Fruit fly (Drosophila melanogaster): ENCODE results near the gene srw.

Gene srw

DNA sequence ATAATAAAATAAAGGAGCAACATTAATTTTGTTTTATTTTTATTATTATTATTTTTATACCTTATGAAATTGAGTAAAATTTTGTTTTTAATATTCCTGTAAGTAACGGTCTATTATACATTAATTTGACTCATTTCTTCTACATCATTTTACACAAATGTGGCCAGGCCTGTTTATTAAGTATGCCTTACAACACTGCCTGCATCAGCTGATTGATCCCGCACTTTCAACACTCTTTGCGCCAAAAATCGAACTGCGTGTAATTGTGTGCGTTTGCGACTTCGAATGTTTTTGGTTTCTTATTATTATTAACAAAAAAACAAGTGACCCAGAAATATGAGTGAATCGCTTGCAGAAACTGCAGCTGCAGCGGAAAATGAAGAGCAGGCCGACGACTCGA is 30.0 kb upstream of the srw start, which contains the start of gene Claspin:
Gene Claspin (plus strand): TSS at position 185 of the 400 bp plus-strand sequence.
- TF ChIP-seq Hr83 (GFP tag; optimal IDR thresholded peaks at IDR 0.05; ENCODE audit: poor library complexity, severe bottlenecking) (peak; percentile 89), N (GFP tag; optimal IDR thresholded peaks at IDR 0.05) (no peak), sv (GFP tag; optimal IDR thresholded peaks at IDR 0.05) (peak; percentile 29), Dif (GFP tag; optimal IDR thresholded peaks at IDR 0.05; ENCODE audit: partially characterized antibody) (no peak), tai (GFP tag; optimal IDR thresholded peaks at IDR 0.05) (peak; percentile 57), Myc (optimal IDR thresholded peaks at IDR 0.05) (no peak), Sp1 (GFP tag; optimal IDR thresholded peaks at IDR 0.05) (no peak), psq (GFP tag; optimal IDR thresholded peaks at IDR 0.05) (peak; percentile 25), Abd-B (GFP tag; optimal IDR thresholded peaks at IDR 0.05) (no peak), Mio (GFP tag; optimal IDR thresholded peaks at IDR 0.05) (no peak), ey (GFP tag; optimal IDR thresholded peaks at IDR 0.05) (peak; percentile 33), dsf (GFP tag; optimal IDR thresholded peaks at IDR 0.05; ENCODE audit: borderline replicate concordance) (peak; percentile 64), GATAd (GFP tag; optimal IDR thresholded peaks at IDR 0.05) (no peak), br (GFP tag; optimal IDR thresholded peaks at IDR 0.05) (no peak), dl (GFP tag; optimal IDR thresholded peaks at IDR 0.05; ENCODE audit: insufficient read depth in 1 of 2, partially characterized antibody in 2 of 2) (no peak), CG9705 (GFP tag; optimal IDR thresholded peaks at IDR 0.05) (no peak), Rel (GFP tag; optimal IDR thresholded peaks at IDR 0.05) (no peak), Rel (tag; optimal IDR thresholded peaks at IDR 0.05) (no peak), rgr (GFP tag; optimal IDR thresholded peaks at IDR 0.05) (peak; percentile 72), Hr78 (GFP tag; optimal IDR thresholded peaks at IDR 0.05) (no peak), Vsx2 (GFP tag; optimal IDR thresholded peaks at IDR 0.05; ENCODE audit: partially characterized antibody) (no peak), foxo (GFP tag; optimal IDR thresholded peaks at IDR 0.05) (no peak), sage (GFP tag; optimal IDR thresholded peaks at IDR 0.05) (no peak), HLH106 (tag; optimal IDR thresholded peaks at IDR 0.05) (peak; percentile 16), lola (GFP tag; optimal IDR thresholded peaks at IDR 0.05) (no peak), usp (GFP tag; optimal IDR thresholded peaks at IDR 0.05) (no peak), woc (GFP tag; optimal IDR thresholded peaks at IDR 0.05) (no peak), brk (GFP tag; optimal IDR thresholded peaks at IDR 0.05) (no peak), CG32264 (GFP tag; optimal IDR thresholded peaks at IDR 0.05) (no peak), jim (GFP tag; optimal IDR thresholded peaks at IDR 0.05) (no peak), h (GFP tag; optimal IDR thresholded peaks at IDR 0.05) (no peak), dmrt93B (GFP tag; optimal IDR thresholded peaks at IDR 0.05) (no peak), pan (optimal IDR thresholded peaks at IDR 0.05) (no peak), fru (GFP tag; optimal IDR thresholded peaks at IDR 0.05) (peak; percentile 50), Jra (GFP tag; optimal IDR thresholded peaks at IDR 0.05) (peak; percentile 18), Hnf4 (GFP tag; optimal IDR thresholded peaks at IDR 0.05) (peak; percentile 75), Dfd (GFP tag; optimal IDR thresholded peaks at IDR 0.05) (no peak), CrebA (GFP tag; optimal IDR thresholded peaks at IDR 0.05; ENCODE audit: borderline replicate concordance) (no peak), OdsH (GFP tag; optimal IDR thresholded peaks at IDR 0.05) (peak; percentile 42)

DNA sequence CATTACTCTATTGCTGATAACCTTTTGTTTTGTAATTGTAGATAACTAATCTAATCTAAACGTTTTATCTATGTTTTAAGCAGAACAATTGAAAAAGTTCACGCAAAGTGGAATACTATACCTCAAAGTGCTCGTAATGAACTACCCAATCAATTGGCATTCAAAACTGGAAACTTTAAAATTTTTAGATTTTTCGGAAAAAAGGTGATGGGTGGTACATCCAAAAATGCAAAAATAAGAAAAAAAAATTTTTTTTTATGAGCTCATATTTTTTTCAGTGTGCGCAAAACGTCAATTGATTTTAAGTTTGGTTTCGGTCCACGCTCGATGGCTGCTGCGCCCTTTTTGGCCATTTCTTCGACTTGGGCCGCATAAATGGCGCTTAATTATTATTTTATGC is 27.3 kb upstream of the srw start:
- no peak for TF ChIP-seq psq (GFP tag; optimal IDR thresholded peaks at IDR 0.05)

DNA sequence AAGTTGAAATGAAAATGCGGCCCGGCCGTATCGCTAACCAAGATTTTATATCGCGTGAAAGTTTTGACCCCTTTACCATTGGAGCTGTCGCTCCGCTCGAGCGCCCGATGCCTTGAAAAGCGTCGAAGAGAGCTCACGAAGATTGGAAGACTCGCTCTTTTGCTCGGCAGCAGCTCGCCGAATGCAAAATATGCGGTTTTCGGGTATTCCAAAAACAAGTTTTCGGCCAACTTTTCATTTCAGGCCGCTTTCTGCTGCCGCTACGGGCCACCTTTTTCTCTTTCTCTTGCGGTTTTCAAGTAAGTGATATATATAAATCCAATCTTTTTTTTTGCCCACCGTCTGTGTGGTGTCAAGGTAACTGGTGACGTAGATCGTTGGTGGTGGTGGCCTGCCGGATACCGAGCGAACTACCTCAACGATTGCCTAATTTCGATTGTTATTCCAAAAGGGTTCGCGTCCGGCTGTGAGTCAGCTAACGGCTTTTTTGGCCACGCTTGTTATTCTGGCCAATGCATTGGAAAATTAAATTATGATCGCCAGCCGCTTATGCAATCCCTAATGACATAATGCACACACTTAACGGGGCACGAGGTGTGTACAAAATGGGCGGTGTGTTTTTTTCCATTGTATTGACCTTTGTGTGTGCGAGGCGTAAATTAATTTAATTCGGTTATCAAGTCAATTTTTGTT is 24.6 kb upstream of the srw start, which contains the start of gene dyl:
Gene dyl (minus strand): TSS at position 28 of the 693 bp plus-strand sequence.
- TF ChIP-seq usp (GFP tag; optimal IDR thresholded peaks at IDR 0.05) (no peak), sage (GFP tag; optimal IDR thresholded peaks at IDR 0.05) (no peak), Rel (GFP tag; optimal IDR thresholded peaks at IDR 0.05) (no peak), Rel (tag; optimal IDR thresholded peaks at IDR 0.05) (no peak), tai (GFP tag; optimal IDR thresholded peaks at IDR 0.05) (no peak), dsf (GFP tag; optimal IDR thresholded peaks at IDR 0.05; ENCODE audit: borderline replicate concordance) (no peak), Jra (GFP tag; optimal IDR thresholded peaks at IDR 0.05) (no peak), Dif (GFP tag; optimal IDR thresholded peaks at IDR 0.05; ENCODE audit: partially characterized antibody) (no peak), dl (GFP tag; optimal IDR thresholded peaks at IDR 0.05; ENCODE audit: insufficient read depth in 1 of 2, partially characterized antibody in 2 of 2) (no peak), CG9705 (GFP tag; optimal IDR thresholded peaks at IDR 0.05) (no peak), br (GFP tag; optimal IDR thresholded peaks at IDR 0.05) (no peak), GATAd (GFP tag; optimal IDR thresholded peaks at IDR 0.05) (no peak), Abd-B (GFP tag; optimal IDR thresholded peaks at IDR 0.05) (no peak), ey (GFP tag; optimal IDR thresholded peaks at IDR 0.05) (no peak)

Data from whole organism, wandering third instar larva.